Worm (Caenorhabditis elegans) whole organism, early embryonic: ENCODE measurements around the gene F59B10.4.

Source experiments
- B0310.2 ChIP-seq: sonication (generic microtip); optimal IDR thresholded peaks from 2 replicates; lab custom pipeline; 2016; ENCODE audit warnings: mild to moderate bottlenecking, missing genetic modification characterization, missing compliant biosample characterization
- F13C5.2 ChIP-seq: sonication (generic microtip); optimal IDR thresholded peaks from 2 replicates; lab custom pipeline; 2017; ENCODE audit warnings: mild to moderate bottlenecking, missing genetic modification characterization, inconsistent platforms, missing compliant biosample characterization
- aly-1 ChIP-seq: sonication (generic microtip); optimal IDR thresholded peaks from 2 replicates; lab custom pipeline; 2016; ENCODE audit warnings: missing genetic modification characterization, missing compliant biosample characterization
- ama-1 ChIP-seq: fragments of 150-350 bp; optimal IDR thresholded peaks from 2 replicates; lab custom pipeline; 2014
- ceh-13 ChIP-seq: fragments of 200-800 bp; sonication (Bioruptor generic); optimal IDR thresholded peaks from 2 replicates; lab custom pipeline; 2018; ENCODE audit warnings: mild to moderate bottlenecking, missing genetic modification characterization, missing compliant biosample characterization
- ceh-36 ChIP-seq: sonication (generic microtip); optimal IDR thresholded peaks from 2 replicates; lab custom pipeline; 2016; ENCODE audit warnings: missing genetic modification characterization, inconsistent platforms, missing compliant biosample characterization
- ets-7 ChIP-seq: sonication (generic microtip); optimal IDR thresholded peaks from 2 replicates; lab custom pipeline; 2016; ENCODE audit warnings: missing genotype, missing genetic modification characterization, missing compliant biosample characterization
- flt-1 ChIP-seq: fragments of 200-800 bp; sonication (Bioruptor generic); IDR thresholded peaks from 2 replicates; pipeline ENCODE4 v1.3.6; 2022; ENCODE audit warnings: missing genetic modification characterization, missing compliant biosample characterization
- hmbx-1 ChIP-seq: sonication (generic microtip); optimal IDR thresholded peaks from 2 replicates; lab custom pipeline; 2016; ENCODE audit warnings: mild to moderate bottlenecking, missing genetic modification characterization, missing compliant biosample characterization
- hmg-4 ChIP-seq: fragments of 200-800 bp; sonication (Bioruptor generic); optimal IDR thresholded peaks from 2 replicates; lab custom pipeline; 2018; ENCODE audit warnings: mild to moderate bottlenecking, missing genetic modification characterization, missing compliant biosample characterization
- hnd-1 ChIP-seq: sonication (generic microtip); optimal IDR thresholded peaks from 2 replicates; lab custom pipeline; 2016; ENCODE audit warnings: missing genetic modification characterization, missing compliant biosample characterization
- pes-1 ChIP-seq: fragments of 200-800 bp; sonication (Bioruptor generic); IDR thresholded peaks from 2 replicates; pipeline ENCODE4 v1.3.6; 2022; ENCODE audit warnings: missing genetic modification reagents, missing genetic modification characterization, missing compliant biosample characterization
- scrt-1 ChIP-seq: fragments of 200-800 bp; sonication (Bioruptor generic); IDR thresholded peaks from 2 replicates; pipeline ENCODE4 v1.3.6; 2022; ENCODE audit warnings: missing genetic modification characterization, missing compliant biosample characterization
- sea-1 ChIP-seq: fragments of 200-800 bp; sonication (Bioruptor generic); conservative IDR thresholded peaks from 2 replicates; pipeline ENCODE4 v1.3.6; 2022; ENCODE audit warnings: missing genetic modification characterization, missing compliant biosample characterization
- tbx-11 ChIP-seq: fragments of 200-800 bp; sonication (Bioruptor generic); IDR thresholded peaks from 2 replicates; pipeline ENCODE4 v1.3.6; 2022; ENCODE audit warnings: missing genetic modification characterization, missing compliant biosample characterization
- tbx-37 ChIP-seq: fragments of 200-800 bp; sonication (Bioruptor generic); conservative IDR thresholded peaks from 2 replicates; pipeline ENCODE4 v1.3.6; 2022; ENCODE audit warnings: missing genetic modification reagents, missing genetic modification characterization, missing compliant biosample characterization
- tra-4 ChIP-seq: sonication (generic microtip); optimal IDR thresholded peaks from 2 replicates; lab custom pipeline; 2017; ENCODE audit warnings: missing genetic modification characterization, missing compliant biosample characterization

The F59B10.4 gene

ce11 chrII:10539232-10539631, 20.3 kb upstream of the F59B10.4 start, which contains the start of gene R166.3:
Gene R166.3, minus strand, starts transcription at chrII:10539332.
- no peak for TF ChIP-seq hnd-1
- TF ChIP-seq ceh-36 (tag; lab: Kevin White, UChicago): no peak
- TF ChIP-seq B0310.2: no peak
- TF ChIP-seq tbx-11: no peak
- TF ChIP-seq scrt-1: no peak
- no peak for TF ChIP-seq tra-4 (tag; lab: Kevin White, UChicago)
- TF ChIP-seq ama-1: no peak
- TF ChIP-seq pes-1: no peak
- TF ChIP-seq flt-1 (GFP tag; lab: Robert Waterston, UW): no peak
- no peak for TF ChIP-seq ets-7 (tag; lab: Kevin White, UChicago)
- TF ChIP-seq F13C5.2 (tag; lab: Kevin White, UChicago): no peak
- TF ChIP-seq hmg-4: no peak
- no peak for TF ChIP-seq sea-1
- TF ChIP-seq hmbx-1 (tag; lab: Kevin White, UChicago): no peak
- no peak for TF ChIP-seq ceh-13 (GFP tag; lab: Kevin White, UChicago)
- TF ChIP-seq tbx-37: no peak
- no peak for TF ChIP-seq aly-1 (tag; lab: Kevin White, UChicago)

- no peak for TF ChIP-seq ceh-36 (tag; lab: Kevin White, UChicago)
- no peak for TF ChIP-seq aly-1 (tag; lab: Kevin White, UChicago)
- TF ChIP-seq tbx-11: no peak
- TF ChIP-seq ceh-13 (GFP tag; lab: Kevin White, UChicago): no peak
- TF ChIP-seq hnd-1: no peak
- no peak for TF ChIP-seq scrt-1
- TF ChIP-seq hmg-4: no peak
- TF ChIP-seq B0310.2: no peak
- TF ChIP-seq flt-1 (GFP tag; lab: Robert Waterston, UW): no peak
- no peak for TF ChIP-seq hmbx-1 (tag; lab: Kevin White, UChicago)
- TF ChIP-seq F13C5.2 (tag; lab: Kevin White, UChicago): peak; percentile 19
- TF ChIP-seq tbx-37: peak; percentile 40; the same call in 1 of the 2 replicates
Measured at ce11 chrII:10537988-10538387, 19.1 kb upstream of the F59B10.4 start.

DNA sequence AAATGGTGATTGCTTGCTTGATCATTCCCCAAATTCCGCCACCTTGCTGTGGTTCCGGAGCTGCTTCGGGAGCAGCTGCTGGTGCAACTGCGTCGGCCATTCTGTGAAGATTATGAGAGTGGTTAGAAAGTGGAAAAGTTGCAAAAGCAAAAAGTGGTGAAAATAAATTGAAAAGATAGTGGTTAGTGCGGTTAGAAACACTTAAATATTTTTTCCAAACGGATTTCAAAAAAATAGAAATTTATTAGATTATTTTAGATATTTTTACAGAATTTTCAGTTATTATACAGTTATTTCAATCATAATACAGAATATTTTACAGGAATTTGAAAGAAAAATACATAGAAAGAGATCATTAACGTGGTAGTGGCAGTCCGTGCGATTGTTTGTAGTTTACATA, 18.7 kb upstream of the F59B10.4 start, which contains the start of gene R166.2:
R166.2 (minus strand) TSS at position 101 of the 400 bp plus-strand sequence.
- TF ChIP-seq scrt-1: no peak
- no peak for TF ChIP-seq tbx-37
- no peak for TF ChIP-seq ama-1
- no peak for TF ChIP-seq pes-1
- no peak for TF ChIP-seq hmg-4

DNA sequence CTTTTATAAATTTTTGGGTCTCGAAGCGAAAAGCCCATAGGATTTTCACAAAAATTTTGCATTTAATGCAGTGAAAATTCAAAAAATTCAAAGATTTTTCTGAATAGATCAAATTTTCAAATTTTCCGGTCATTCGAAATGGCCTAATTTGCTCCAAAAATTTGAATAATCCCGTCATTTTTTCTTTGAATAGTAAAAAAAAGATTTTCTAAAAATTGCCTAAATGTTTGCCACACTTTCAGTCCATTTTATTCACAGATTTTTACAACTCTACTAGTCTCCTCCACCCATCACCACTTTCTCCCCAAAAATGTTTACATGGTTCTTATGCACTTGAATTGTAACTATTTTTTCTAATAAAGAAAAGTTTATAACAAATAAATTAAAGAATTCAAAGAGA, 15.1 kb upstream of the F59B10.4 start:
- TF ChIP-seq ceh-36 (tag; lab: Kevin White, UChicago) (no peak), flt-1 (GFP tag; lab: Robert Waterston, UW) (no peak), aly-1 (tag; lab: Kevin White, UChicago) (no peak), ama-1 (no peak), sea-1 (no peak), tbx-11 (no peak), ets-7 (tag; lab: Kevin White, UChicago) (no peak), scrt-1 (no peak), tbx-37 (no peak), hnd-1 (no peak), tra-4 (tag; lab: Kevin White, UChicago) (no peak), F13C5.2 (tag; lab: Kevin White, UChicago) (no peak)

ce11 chrII:10531604-10532003, 12.7 kb upstream of the F59B10.4 start:
- TF ChIP-seq sea-1 (no peak), flt-1 (GFP tag; lab: Robert Waterston, UW) (no peak), tbx-11 (no peak), ets-7 (tag; lab: Kevin White, UChicago) (no peak)

DNA sequence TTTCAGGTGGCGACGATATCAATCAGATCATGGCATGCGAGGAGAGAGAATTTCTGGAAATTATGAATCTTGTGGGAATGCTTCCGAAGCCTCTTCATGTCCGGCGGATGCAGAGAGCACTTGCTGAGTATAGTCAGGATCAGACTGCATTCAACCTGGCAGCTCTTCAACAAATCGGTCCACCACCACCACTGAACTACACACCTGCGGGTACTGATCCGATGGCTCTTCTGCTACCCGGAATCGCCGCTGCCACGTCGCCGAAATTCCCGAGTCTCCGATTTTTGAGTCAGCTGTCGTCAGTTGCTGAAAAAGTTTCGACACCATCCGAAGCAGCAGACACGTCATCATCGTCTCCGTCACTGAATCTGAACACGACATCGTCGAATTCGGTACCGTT, 12.0 kb upstream of the F59B10.4 start:
- TF ChIP-seq ceh-36 (tag; lab: Kevin White, UChicago) (no peak), ceh-13 (GFP tag; lab: Kevin White, UChicago) (no peak), ama-1 (no peak), flt-1 (GFP tag; lab: Robert Waterston, UW) (no peak), tbx-11 (no peak), hmbx-1 (tag; lab: Kevin White, UChicago) (no peak), sea-1 (no peak)

DNA sequence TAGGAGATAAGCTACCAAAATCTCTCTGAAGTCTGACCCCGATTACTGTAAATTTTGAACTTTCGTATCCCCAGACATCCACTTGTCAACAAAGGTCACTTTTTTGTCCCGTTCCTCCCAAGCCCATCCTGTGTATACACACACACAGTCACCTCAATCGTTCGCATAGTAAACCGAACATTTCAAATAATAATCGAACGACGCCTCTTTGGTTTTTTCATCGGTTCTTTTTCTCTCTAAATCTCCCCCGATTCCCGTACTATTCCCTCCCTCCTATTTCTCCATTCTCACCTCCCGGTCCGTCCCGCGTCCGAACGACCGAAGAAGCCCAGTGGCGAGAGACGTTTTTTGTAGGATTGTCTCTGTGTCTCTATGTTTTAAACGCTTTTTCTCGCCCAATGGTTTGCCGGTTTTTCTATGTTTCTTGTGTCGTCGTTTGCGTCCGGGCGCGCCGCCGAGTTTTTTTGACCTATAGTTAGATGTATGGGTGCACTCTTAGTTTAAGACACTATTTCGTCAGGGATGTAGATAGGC, 10.4 kb upstream of the F59B10.4 start:
- TF ChIP-seq tbx-37 (0 out of 2 replicates have a peak, but pooled peaks have one; percentile 15), hnd-1 (no peak)

DNA sequence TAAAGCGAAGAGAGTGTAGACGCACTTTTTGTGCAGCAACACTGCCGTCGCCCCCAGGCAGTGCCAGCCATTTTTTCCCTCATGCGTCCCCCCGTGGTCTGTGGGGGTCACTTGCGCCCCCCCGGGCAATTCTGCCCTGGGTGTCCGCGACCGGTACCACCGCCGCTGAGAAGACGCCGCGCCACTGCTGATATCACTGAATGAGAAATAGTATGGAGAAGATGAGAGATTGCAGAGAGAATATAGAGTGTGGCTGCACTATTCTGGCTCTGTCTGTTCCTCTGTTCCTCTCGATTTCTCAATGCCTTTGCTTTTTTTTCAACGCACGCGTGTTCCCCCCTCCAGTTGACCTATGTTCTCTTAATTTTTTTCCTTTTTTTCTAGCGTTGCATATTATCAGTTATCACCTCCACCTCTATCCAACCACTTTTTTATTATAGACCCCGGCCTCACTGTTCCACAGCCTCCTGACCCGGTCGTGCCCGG, 8.8 kb upstream of the F59B10.4 start, which contains the start of gene mab-10:
mab-10 (plus strand) TSS at position 436 of the 486 bp plus-strand sequence.
- no peak for TF ChIP-seq B0310.2
- TF ChIP-seq ets-7 (tag; lab: Kevin White, UChicago): no peak
- TF ChIP-seq flt-1 (GFP tag; lab: Robert Waterston, UW): no peak
- no peak for TF ChIP-seq hmg-4
- peak; percentile 59; the same call in 1 of the 2 replicates for TF ChIP-seq scrt-1

DNA sequence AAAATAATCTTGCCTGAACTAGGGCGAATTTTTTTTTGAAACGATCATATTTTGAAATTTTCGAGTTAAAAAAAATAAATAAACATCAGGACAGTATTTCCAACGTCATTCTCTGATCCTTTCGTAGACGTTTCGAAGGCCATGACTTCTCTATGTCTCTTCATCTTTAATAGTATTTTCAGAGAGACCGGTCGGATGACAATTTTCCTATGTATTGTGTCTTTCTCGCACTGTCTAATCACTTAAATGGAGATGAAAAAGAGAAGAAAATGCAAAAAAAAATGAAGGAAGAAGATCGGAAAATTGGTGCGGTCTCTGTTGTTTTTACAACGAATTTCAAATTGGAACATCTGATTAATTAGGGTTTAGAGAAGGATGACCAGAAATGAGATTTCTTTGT, 6.2 kb upstream of the F59B10.4 start:
- TF ChIP-seq scrt-1 (no peak), aly-1 (tag; lab: Kevin White, UChicago) (no peak), hmg-4 (no peak), hnd-1 (no peak), tbx-37 (no peak), ceh-36 (tag; lab: Kevin White, UChicago) (no peak), hmbx-1 (tag; lab: Kevin White, UChicago) (no peak), tbx-11 (no peak), F13C5.2 (tag; lab: Kevin White, UChicago) (no peak), tra-4 (tag; lab: Kevin White, UChicago) (no peak), B0310.2 (no peak)
